Fruit fly (Drosophila melanogaster) whole organism, embryonic: ENCODE data around the gene CG15337.

Experiments used
- Dip2 ChIP-seq: fragments of 200-800 bp; sonication (Bioruptor generic); IDR thresholded peaks from 2 replicates; pipeline ENCODE4 v1.3.6; 2022; ENCODE audit warnings: missing biosample characterization, missing genetic modification characterization
- Poxn ChIP-seq: fragments of 200-800 bp; sonication (Bioruptor generic); IDR thresholded peaks from 2 replicates; pipeline ENCODE4 v1.3.6; 2022; ENCODE audit warnings: missing biosample characterization, missing genetic modification characterization
- chm ChIP-seq: fragments of 200-800 bp; sonication (Bioruptor generic); IDR thresholded peaks from 2 replicates; pipeline ENCODE4 v1.3.6; 2022; ENCODE audit warnings: missing biosample characterization, missing genetic modification characterization
- dmrt99B ChIP-seq: fragments of 200-800 bp; sonication (Bioruptor generic); optimal IDR thresholded peaks from 2 replicates; lab custom pipeline; 2018; ENCODE audit warnings: missing biosample characterization, mild to moderate bottlenecking, missing genetic modification characterization, moderate library complexity
- dysf ChIP-seq: fragments of 200-800 bp; sonication (Bioruptor generic); IDR thresholded peaks from 3 replicates; pipeline ENCODE4 v1.3.6; 2022; ENCODE audit warnings: missing biosample characterization, missing genetic modification characterization
- eve ChIP-seq, 2 experiments: fragments of >200 bp; optimal IDR thresholded peaks; 2 replicates each; lab custom pipeline; 2017; ENCODE audit warnings: missing biosample characterization in 2 of 2, missing genetic modification characterization in 2 of 2
- lbe ChIP-seq: fragments of 200-800 bp; sonication (Bioruptor generic); optimal IDR thresholded peaks from 2 replicates; lab custom pipeline; 2016; ENCODE audit warnings: missing biosample characterization, mild to moderate bottlenecking, missing genetic modification characterization
- pita ChIP-seq: fragments of 200-800 bp; sonication (Bioruptor generic); optimal IDR thresholded peaks from 2 replicates; lab custom pipeline; 2017; ENCODE audit warnings: missing biosample characterization, mild to moderate bottlenecking, missing genetic modification characterization
- pzg ChIP-seq: fragments of 200-800 bp; sonication (Bioruptor generic); optimal IDR thresholded peaks from 3 replicates; lab custom pipeline; 2018; ENCODE audit warnings: missing biosample characterization, mild to moderate bottlenecking, missing genetic modification characterization, moderate library complexity

DNA sequence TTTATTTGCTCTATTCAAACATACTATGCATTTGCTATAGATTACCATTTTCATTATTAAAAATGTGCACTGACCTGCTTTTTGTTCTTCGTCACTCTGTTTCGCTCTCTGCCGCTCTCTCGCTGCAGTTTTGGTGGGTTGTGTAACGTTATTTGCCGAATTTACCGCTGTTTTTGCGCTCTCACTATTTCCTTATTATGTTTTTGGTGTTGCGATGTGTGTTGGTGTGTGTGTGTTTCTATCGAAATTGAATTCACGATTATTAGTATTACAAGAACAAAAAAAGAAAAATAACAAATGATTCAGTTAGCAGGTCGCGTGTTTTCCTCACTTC is 44.5 kb upstream of the CG15337 start:
- no peak for TF ChIP-seq chm (GFP tag; lab: Robert Waterston, UW)
- no peak for TF ChIP-seq lbe (GFP tag; lab: Kevin White, UChicago)
- no peak for TF ChIP-seq dmrt99B
- no peak for TF ChIP-seq dysf
- no peak for TF ChIP-seq Poxn (GFP tag; lab: Robert Waterston, UW)
- no peak for TF ChIP-seq pita (GFP tag; lab: Kevin White, UChicago)
- TF ChIP-seq Dip2: no peak
- TF ChIP-seq pzg: no peak
- no peak for TF ChIP-seq eve (GFP tag; optimal IDR thresholded peaks at IDR 0.05; lab: Kevin White, UChicago)
